Worm (Caenorhabditis elegans) whole organism, L1 larva: ENCODE data around the gene srg-5.

Source experiments
- aly-2 ChIP-seq: fragments of 150-350 bp; optimal IDR thresholded peaks from 2 replicates; lab custom pipeline; 2014; ENCODE audit warnings: missing biosample characterization, missing genetic modification characterization
- ama-1 ChIP-seq: fragments of 150-350 bp; optimal IDR thresholded peaks from 2 replicates; lab custom pipeline; 2014
- ceh-8 ChIP-seq: fragments of 200-800 bp; sonication (Bioruptor generic); optimal IDR thresholded peaks from 2 replicates; lab custom pipeline; 2018; ENCODE audit warnings: mild to moderate bottlenecking, missing genetic modification characterization, moderate library complexity, missing compliant biosample characterization
- ceh-82 ChIP-seq, 3 experiments: fragments of 150-350 bp in 1 of 3; sonication (generic microtip) in 2 of 3; optimal IDR thresholded peaks; 2 replicates each; lab custom pipeline; 2014 to 2017; ENCODE audit warnings: missing biosample characterization in 3 of 3, missing genetic modification characterization in 3 of 3
- egl-27 ChIP-seq, 2 experiments: fragments of 150-350 bp in 1 of 2; sonication (generic microtip); optimal IDR thresholded peaks; 3 replicates each; lab custom pipeline; 2017 to 2018; ENCODE audit warnings: missing biosample characterization in 2 of 2, missing genetic modification characterization in 2 of 2, missing genetic modification reagents in 2 of 2
- fos-1 ChIP-seq: fragments of 150-350 bp; optimal IDR thresholded peaks from 2 replicates; lab custom pipeline; 2014; ENCODE audit warnings: missing biosample characterization, missing genetic modification characterization
- lin-35 ChIP-seq, 2 experiments: fragments of 150-350 bp; optimal IDR thresholded peaks; 2 replicates each; lab custom pipeline; 2014; ENCODE audit warnings: missing biosample characterization in 2 of 2, missing genetic modification characterization in 2 of 2, missing genetic modification reagents in 2 of 2
- nhr-71 ChIP-seq: sonication (generic microtip); optimal IDR thresholded peaks from 2 replicates; lab custom pipeline; 2016; ENCODE audit warnings: mild to moderate bottlenecking, missing genetic modification characterization, moderate library complexity, missing compliant biosample characterization
- unc-98 ChIP-seq: fragments of 200-800 bp; sonication (Bioruptor generic); IDR thresholded peaks from 2 replicates; pipeline ENCODE4 v1.3.6; 2022; ENCODE audit warnings: missing genetic modification characterization, missing compliant biosample characterization
- ztf-4 ChIP-seq: fragments of 150-350 bp; optimal IDR thresholded peaks from 2 replicates; lab custom pipeline; 2014; ENCODE audit warnings: missing biosample characterization, missing genetic modification characterization

DNA sequence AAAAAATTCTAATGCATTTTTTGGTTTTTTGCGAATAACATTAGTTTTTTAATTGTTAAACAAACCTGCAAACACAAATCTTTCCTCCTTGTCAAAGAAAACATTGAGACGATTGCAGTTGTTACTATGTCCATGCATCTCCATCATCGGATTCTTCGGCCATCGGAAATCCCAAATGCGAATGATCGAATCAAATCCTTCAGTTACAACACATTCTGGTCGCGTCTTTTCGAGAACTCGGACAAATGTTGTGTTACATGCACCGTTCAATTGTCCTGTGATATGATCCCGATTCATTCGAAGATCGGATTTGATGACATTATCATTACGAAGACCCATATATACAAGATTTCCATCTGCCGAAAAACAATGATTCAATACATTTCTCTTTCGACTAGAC lies 36.0 kb upstream of the srg-5 start:
- TF ChIP-seq ama-1 (lab: Kevin White, UChicago): no peak
- no peak for TF ChIP-seq nhr-71
- TF ChIP-seq ceh-8 (GFP tag; lab: Kevin White, UChicago): no peak
- TF ChIP-seq aly-2 (tag; lab: Kevin White, UChicago): no peak
- no peak for TF ChIP-seq unc-98 (GFP tag; lab: Robert Waterston, UW)
- no peak for TF ChIP-seq ceh-82 (tag; optimal IDR thresholded peaks at IDR 0.05; lab: Kevin White, UChicago)
- TF ChIP-seq egl-27 (tag; optimal IDR thresholded peaks at IDR 0.05; lab: Kevin White, UChicago): no peak
- TF ChIP-seq ztf-4 (tag; lab: Kevin White, UChicago): no peak
- TF ChIP-seq lin-35 (GFP tag; optimal IDR thresholded peaks at IDR 0.05; lab: Kevin White, UChicago): no peak
- TF ChIP-seq fos-1 (tag; lab: Kevin White, UChicago): no peak
